Fruit fly (Drosophila melanogaster) S2 (cell line): ENCODE results near the gene Akap200.

Experiments used
- CG8478 ChIP-seq: fragments of >200 bp; optimal IDR thresholded peaks from 2 replicates; lab custom pipeline; 2018
- CTCF ChIP-seq, 2 experiments: fragments of >200 bp; optimal IDR thresholded peaks; 2 replicates each; lab custom pipeline; 2018

The Akap200 gene

DNA sequence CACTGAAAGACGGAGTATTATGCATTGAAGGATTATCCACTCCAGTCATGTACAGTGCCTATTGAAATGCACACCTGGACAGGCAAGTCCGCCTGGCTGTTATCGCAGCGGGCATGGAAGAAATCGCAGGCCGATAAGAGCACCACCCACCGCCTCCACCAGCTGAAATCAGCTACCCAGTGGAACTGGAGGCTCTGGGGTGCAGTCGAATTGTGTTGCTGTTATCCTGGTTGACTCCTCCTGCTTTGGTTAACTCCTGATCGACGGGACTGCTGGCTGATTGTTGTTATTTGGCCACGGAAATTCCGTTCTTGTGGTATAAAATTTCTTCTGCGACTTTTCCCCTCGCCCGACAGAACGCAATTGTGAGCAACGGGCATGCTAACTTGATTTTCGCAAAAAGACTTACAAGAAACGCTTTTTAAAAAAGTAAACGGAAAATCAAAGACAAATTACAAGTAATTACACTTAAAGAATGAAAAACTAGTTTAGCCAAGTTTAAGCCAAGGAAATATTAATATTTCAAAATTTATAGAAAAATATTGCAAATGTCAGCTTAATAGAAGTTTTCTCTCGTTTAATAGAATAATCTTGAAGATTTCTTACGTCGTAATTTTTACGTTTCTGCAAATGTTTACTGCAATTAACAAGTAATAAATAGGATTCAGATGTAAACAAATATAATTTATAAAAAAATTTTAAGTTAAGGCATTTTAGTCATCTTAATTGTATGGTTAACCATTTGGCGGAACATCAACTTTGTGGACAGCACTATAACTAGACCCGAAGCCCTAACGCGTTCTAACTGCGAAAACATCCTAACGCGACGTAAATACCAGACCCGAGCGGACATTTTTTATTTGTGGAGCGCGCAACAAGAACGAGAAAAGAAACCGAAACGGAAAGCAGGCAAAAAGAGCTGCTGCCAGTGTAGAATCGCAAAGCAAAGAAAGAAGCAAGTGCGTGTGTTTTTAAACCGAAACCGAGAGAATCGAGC, at the start of gene Akap200, which contains the start of gene CG13398:
Gene Akap200, plus strand, starts transcription at position 804 of the 997 bp plus-strand sequence.
Gene CG13398, minus strand, starts transcription at position 370 of the 997 bp plus-strand sequence.
- TF ChIP-seq CTCF (optimal IDR thresholded peaks at IDR 0.05; lab: Kevin White, UChicago) (no peak), CG8478 (no peak)

- TF ChIP-seq CTCF (optimal IDR thresholded peaks at IDR 0.05; lab: Kevin White, UChicago): no peak
- no peak for TF ChIP-seq CG8478
Observed at dm6 chr2L:8365701-8366643, 49.5 kb upstream of the Akap200 start, which contains the start of gene Pp2A-29B. Gene Pp2A-29B (plus strand): TSS chr2L:8366038.

dm6 chr2L:8370364-8371326, 44.8 kb upstream of the Akap200 start, which contains the start of gene CG17292:
Gene CG17292 (plus strand): TSS chr2L:8370454.
- no peak for TF ChIP-seq CTCF (optimal IDR thresholded peaks at IDR 0.05; lab: Kevin White, UChicago)
- TF ChIP-seq CG8478: no peak

DNA sequence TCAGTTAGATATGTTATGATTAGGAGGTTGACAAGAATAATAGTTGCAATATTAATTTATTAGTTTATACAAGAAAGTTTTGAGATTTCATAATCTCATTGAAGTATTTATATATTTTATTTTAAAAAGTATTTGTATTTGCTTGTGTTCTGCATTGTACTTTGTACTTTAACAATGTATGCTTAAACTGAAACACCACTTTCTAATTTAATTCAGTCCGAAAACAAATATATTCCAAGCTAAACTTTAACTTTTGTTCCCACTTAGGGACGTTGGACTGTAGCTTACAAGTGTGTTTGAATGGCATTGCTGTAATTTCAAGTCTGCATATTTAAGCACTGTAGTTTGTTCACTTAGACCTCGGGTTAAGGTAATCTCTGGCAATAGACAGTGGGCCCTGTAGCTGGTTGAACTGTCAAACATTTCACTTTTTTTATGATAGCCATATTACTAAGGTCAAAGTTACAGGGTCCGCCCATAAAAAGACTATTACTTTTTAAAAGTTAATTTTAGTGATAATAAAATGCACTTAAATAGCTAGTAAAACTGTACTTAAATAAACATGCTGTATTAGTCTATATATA, 44.0 kb upstream of the Akap200 start:
- TF ChIP-seq CTCF (optimal IDR thresholded peaks at IDR 0.05; lab: Kevin White, UChicago): no peak
- no peak for TF ChIP-seq CG8478

dm6 chr2L:8372248-8372647, 43.2 kb upstream of the Akap200 start:
- TF ChIP-seq CG8478 (no peak), CTCF (optimal IDR thresholded peaks at IDR 0.05; lab: Kevin White, UChicago) (no peak)

DNA sequence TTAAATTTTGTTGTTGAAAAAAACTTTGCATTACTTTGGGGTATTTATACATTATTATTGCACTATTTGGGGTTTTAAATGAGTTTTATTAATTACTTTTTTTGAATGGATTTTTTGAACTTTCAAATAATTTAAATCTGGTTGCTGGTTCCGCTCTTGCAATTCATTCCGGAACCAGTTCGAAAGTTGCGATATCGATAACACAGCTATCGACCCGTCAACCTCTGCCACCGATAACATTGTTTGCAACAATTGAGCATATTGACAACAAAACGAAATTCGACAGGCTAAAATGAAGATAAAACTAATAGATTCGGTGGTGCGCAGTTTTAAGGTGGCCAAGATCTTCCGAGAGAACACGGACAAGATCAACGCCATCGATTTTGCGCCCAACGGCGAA, 41.3 kb upstream of the Akap200 start, which contains the start of gene Wdr82:
Gene Wdr82, plus strand, starts transcription at position 227 of the 400 bp plus-strand sequence.
- TF ChIP-seq CG8478: no peak
- no peak for TF ChIP-seq CTCF (optimal IDR thresholded peaks at IDR 0.05; lab: Kevin White, UChicago)

- TF ChIP-seq CTCF (optimal IDR thresholded peaks at IDR 0.05; lab: Kevin White, UChicago) (no peak), CG8478 (no peak)
Observed at dm6 chr2L:8376717-8377116, 38.8 kb upstream of the Akap200 start, which contains the start of the genes CG13390 and CG17294. Gene CG13390 (minus strand): TSS chr2L:8376797. Gene CG17294 (plus strand): TSS chr2L:8377035.

DNA sequence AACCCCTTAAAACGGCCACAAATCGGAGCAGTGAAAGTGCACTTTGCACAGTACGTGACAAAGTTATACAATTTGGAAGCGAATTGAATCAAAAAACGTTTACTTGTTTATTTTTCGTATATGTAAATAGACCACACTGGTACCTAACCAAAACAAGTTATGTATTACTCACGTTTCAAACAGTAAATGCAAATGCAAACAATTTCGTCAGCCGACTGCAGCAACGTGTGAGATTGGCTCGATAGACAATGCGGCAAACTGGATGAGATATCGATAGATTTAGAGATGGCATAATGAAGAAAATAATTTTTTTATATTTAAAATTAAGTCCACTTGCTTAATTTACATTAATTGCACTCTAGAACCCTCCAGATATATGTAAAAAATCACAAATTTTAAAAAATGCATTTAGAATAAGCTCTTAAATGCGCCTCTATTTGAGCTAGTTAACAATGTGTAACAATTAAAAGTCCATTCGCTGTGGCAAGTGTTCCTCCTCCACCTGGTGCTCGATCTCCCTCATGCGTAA, 33.9 kb upstream of the Akap200 start, which contains the start of gene AlaRS:
Gene AlaRS, minus strand, starts transcription at position 257 of the 529 bp plus-strand sequence.
- TF ChIP-seq CTCF (optimal IDR thresholded peaks at IDR 0.05; lab: Kevin White, UChicago) (no peak), CG8478 (no peak)

dm6 chr2L:8382646-8383045, 32.8 kb upstream of the Akap200 start, which contains the start of the genes CG13392 and Rcd4:
Gene CG13392 (minus strand): TSS chr2L:8382807.
Gene Rcd4 (plus strand): TSS chr2L:8382861.
- TF ChIP-seq CTCF (optimal IDR thresholded peaks at IDR 0.05; lab: Kevin White, UChicago): no peak
- no peak for TF ChIP-seq CG8478

DNA sequence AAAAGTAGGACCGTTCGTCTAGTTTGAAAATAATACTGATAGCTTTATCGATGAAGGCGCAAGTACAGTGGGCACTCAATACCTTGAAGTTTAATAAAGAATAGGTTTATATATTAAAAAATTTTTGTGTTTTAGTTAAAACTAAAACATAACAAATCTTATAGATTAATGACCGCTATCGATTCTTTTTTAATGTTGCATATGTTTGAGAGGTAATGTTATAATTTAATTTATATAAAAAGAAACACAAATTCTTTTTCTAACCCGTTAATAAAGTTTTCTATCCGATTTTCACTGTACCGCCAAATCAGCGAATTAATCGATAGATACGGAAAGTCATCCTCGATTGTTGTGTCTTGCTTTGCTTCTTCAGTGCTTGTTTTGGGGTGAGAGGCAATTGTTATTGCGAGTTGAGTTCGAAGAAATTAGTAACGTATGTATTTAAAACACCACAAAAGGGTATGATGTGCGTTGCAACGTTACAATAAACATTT, 31.3 kb upstream of the Akap200 start, which contains the start of the genes Dad1 and CG13384:
Gene Dad1, minus strand, starts transcription at position 30 of the 494 bp plus-strand sequence.
Gene CG13384, plus strand, starts transcription at position 348 of the 494 bp plus-strand sequence.
- no peak for TF ChIP-seq CTCF (optimal IDR thresholded peaks at IDR 0.05; lab: Kevin White, UChicago)
- no peak for TF ChIP-seq CG8478

DNA sequence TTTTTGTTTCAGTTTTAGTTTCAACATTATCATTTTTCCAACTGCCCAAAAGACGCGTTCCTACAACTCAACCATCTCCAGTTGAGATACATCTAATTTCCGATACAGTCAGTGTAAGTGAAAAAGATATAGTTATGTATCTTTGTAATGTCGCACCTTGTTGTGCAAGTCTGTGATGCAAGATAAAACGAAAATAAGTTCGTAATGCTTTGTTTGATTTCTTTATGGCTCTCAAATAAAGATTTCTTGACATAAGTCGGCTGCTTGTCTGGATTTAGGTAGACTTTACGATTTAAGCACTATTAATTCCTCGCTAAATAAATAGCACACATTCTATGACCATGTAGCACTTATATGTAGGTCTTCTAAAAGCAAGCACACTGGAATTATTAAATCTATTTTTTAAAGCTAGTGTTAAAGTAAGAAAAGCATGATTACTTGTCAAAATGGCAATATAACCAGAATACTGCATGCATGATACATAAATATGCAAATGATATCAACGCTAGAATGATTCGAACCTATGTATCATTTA, 30.4 kb upstream of the Akap200 start:
- TF ChIP-seq CG8478: no peak
- TF ChIP-seq CTCF (optimal IDR thresholded peaks at IDR 0.05; lab: Kevin White, UChicago): no peak

dm6 chr2L:8385849-8386248, 29.6 kb upstream of the Akap200 start:
- TF ChIP-seq CG8478: no peak
- no peak for TF ChIP-seq CTCF (optimal IDR thresholded peaks at IDR 0.05; lab: Kevin White, UChicago)
